Fruit fly (Drosophila melanogaster) whole organism, embryonic: Measurements from ENCODE around the gene CG9855.

ENCODE experiments used
- Bgb ChIP-seq: fragments of 200-800 bp; sonication (Bioruptor generic); IDR thresholded peaks from 2 replicates; pipeline ENCODE4 v1.3.6; 2022; ENCODE audit warnings: missing biosample characterization, missing genetic modification characterization; ENCODE audit not compliant: partially characterized antibody
- CG10147 ChIP-seq: fragments of 200-800 bp; sonication (Bioruptor generic); optimal IDR thresholded peaks from 2 replicates; lab custom pipeline; 2019; ENCODE audit warnings: missing biosample characterization, mild to moderate bottlenecking, missing genetic modification characterization, moderate library complexity
- CG11695 ChIP-seq: fragments of 200-800 bp; sonication (Bioruptor generic); IDR thresholded peaks from 3 replicates; pipeline ENCODE4 v1.3.6; 2022; ENCODE audit warnings: missing biosample characterization, missing genetic modification characterization
- CG12769 ChIP-seq: fragments of 200-800 bp; sonication (Bioruptor generic); optimal IDR thresholded peaks from 2 replicates; lab custom pipeline; 2019; ENCODE audit warnings: missing biosample characterization, mild to moderate bottlenecking, missing genetic modification characterization, moderate library complexity
- CG13287 ChIP-seq: fragments of 200-800 bp; sonication (Bioruptor generic); IDR thresholded peaks from 2 replicates; pipeline ENCODE4 v1.3.6; 2022; ENCODE audit warnings: missing biosample characterization, missing genetic modification characterization; ENCODE audit not compliant: partially characterized antibody
- CG14014 ChIP-seq: fragments of 200-800 bp; sonication (Bioruptor generic); IDR thresholded peaks from 2 replicates; pipeline ENCODE4 v1.3.6; 2022; ENCODE audit warnings: missing biosample characterization, missing genetic modification characterization
- CG14860 ChIP-seq: fragments of 200-800 bp; sonication (Bioruptor generic); IDR thresholded peaks from 3 replicates; pipeline ENCODE4 v1.3.6; 2022; ENCODE audit warnings: missing biosample characterization, missing genetic modification characterization; ENCODE audit not compliant: partially characterized antibody
- CG16813 ChIP-seq: fragments of 200-800 bp; sonication (Bioruptor generic); IDR thresholded peaks from 3 replicates; pipeline ENCODE4 v1.3.6; 2022; ENCODE audit warnings: missing biosample characterization, missing genetic modification characterization; ENCODE audit not compliant: partially characterized antibody
- CG18764 ChIP-seq: fragments of 200-800 bp; sonication (Bioruptor generic); optimal IDR thresholded peaks from 3 replicates; lab custom pipeline; 2016; ENCODE audit warnings: missing biosample characterization, missing genetic modification characterization
- CG2120 ChIP-seq: fragments of 200-800 bp; sonication (Bioruptor generic); optimal IDR thresholded peaks from 3 replicates; lab custom pipeline; 2016; ENCODE audit warnings: missing biosample characterization, missing genetic modification characterization
- CG2875 ChIP-seq: fragments of 200-800 bp; sonication (Bioruptor generic); optimal IDR thresholded peaks from 2 replicates; lab custom pipeline; 2017; ENCODE audit warnings: missing biosample characterization, mild to moderate bottlenecking, missing genetic modification characterization, missing genetic modification reagents
- CG30020 ChIP-seq: fragments of 200-800 bp; optimal IDR thresholded peaks from 2 replicates; lab custom pipeline; 2019; ENCODE audit warnings: missing biosample characterization, mild to moderate bottlenecking, missing genetic modification characterization, moderate library complexity
- CG3847 ChIP-seq: fragments of 200-800 bp; sonication (Bioruptor generic); IDR thresholded peaks from 2 replicates; pipeline ENCODE4 v1.3.6; 2022; ENCODE audit warnings: missing biosample characterization, missing genetic modification characterization
- CG5953 ChIP-seq: fragments of 200-800 bp; sonication (Bioruptor generic); IDR thresholded peaks from 2 replicates; pipeline ENCODE4 v1.3.6; 2022; ENCODE audit warnings: missing biosample characterization, missing genetic modification characterization
- CG6254 ChIP-seq: fragments of 200-800 bp; sonication (Bioruptor generic); optimal IDR thresholded peaks from 3 replicates; lab custom pipeline; 2017; ENCODE audit warnings: mild to moderate bottlenecking, missing biosample characterization, missing genetic modification reagents, missing genetic modification characterization
- CG6791 ChIP-seq: fragments of 200-800 bp; sonication (Bioruptor generic); IDR thresholded peaks from 3 replicates; pipeline ENCODE4 v1.3.6; 2022; ENCODE audit warnings: missing biosample characterization, missing genetic modification characterization; ENCODE audit not compliant: partially characterized antibody
- CG7839 ChIP-seq: fragments of 200-800 bp; sonication (Bioruptor generic); optimal IDR thresholded peaks from 3 replicates; lab custom pipeline; 2018; ENCODE audit warnings: missing biosample characterization, mild to moderate bottlenecking, missing genetic modification characterization, moderate library complexity
- CG7963 ChIP-seq: fragments of 200-800 bp; sonication (Bioruptor generic); IDR thresholded peaks from 3 replicates; pipeline ENCODE4 v1.3.6; 2022; ENCODE audit warnings: missing biosample characterization, missing genetic modification characterization; ENCODE audit not compliant: partially characterized antibody
- D19B ChIP-seq: fragments of 200-800 bp; sonication (Bioruptor generic); optimal IDR thresholded peaks from 2 replicates; lab custom pipeline; 2017; ENCODE audit warnings: missing biosample characterization, mild to moderate bottlenecking, missing genetic modification characterization
- Drgx ChIP-seq: fragments of 200-800 bp; sonication (Bioruptor generic); IDR thresholded peaks from 2 replicates; pipeline ENCODE4 v1.3.6; 2022; ENCODE audit warnings: missing biosample characterization, missing genetic modification characterization
- Ets97D ChIP-seq: fragments of 200-800 bp; sonication (Bioruptor generic); optimal IDR thresholded peaks from 3 replicates; lab custom pipeline; 2016; ENCODE audit warnings: missing biosample characterization, missing genetic modification characterization
- HLH4C ChIP-seq: fragments of 200-800 bp; sonication (Bioruptor generic); IDR thresholded peaks from 3 replicates; pipeline ENCODE4 v1.3.6; 2022; ENCODE audit warnings: missing biosample characterization, missing genetic modification characterization; ENCODE audit not compliant: partially characterized antibody
- HmgD ChIP-seq: fragments of 200-800 bp; sonication (Bioruptor generic); optimal IDR thresholded peaks from 3 replicates; lab custom pipeline; 2016; ENCODE audit warnings: missing biosample characterization, missing genetic modification characterization
- MBD-R2 ChIP-seq: fragments of 200-800 bp; sonication (Bioruptor generic); IDR thresholded peaks from 2 replicates; pipeline ENCODE4 v1.3.6; 2022; ENCODE audit warnings: missing biosample characterization, missing genetic modification characterization
- NC2β ChIP-seq: fragments of 200-800 bp; sonication (Bioruptor generic); optimal IDR thresholded peaks from 2 replicates; lab custom pipeline; 2016; ENCODE audit warnings: missing biosample characterization, missing genetic modification characterization
- Opbp ChIP-seq: fragments of 200-800 bp; sonication (Bioruptor generic); IDR thresholded peaks from 3 replicates; pipeline ENCODE4 v1.3.6; 2022; ENCODE audit warnings: missing biosample characterization, missing genetic modification characterization; ENCODE audit not compliant: partially characterized antibody
- amos ChIP-seq: fragments of 200-800 bp; sonication (Bioruptor generic); IDR thresholded peaks from 2 replicates; pipeline ENCODE4 v1.3.6; 2022; ENCODE audit warnings: missing biosample characterization, missing genetic modification characterization; ENCODE audit not compliant: partially characterized antibody
- ato ChIP-seq: fragments of 200-800 bp; sonication (Bioruptor generic); IDR thresholded peaks from 2 replicates; pipeline ENCODE4 v1.3.6; 2022; ENCODE audit warnings: missing biosample characterization, missing genetic modification characterization; ENCODE audit not compliant: partially characterized antibody
- bbx ChIP-seq: fragments of 200-800 bp; sonication (Bioruptor generic); IDR thresholded peaks from 2 replicates; pipeline ENCODE4 v1.3.6; 2022; ENCODE audit warnings: missing biosample characterization, missing genetic modification characterization; ENCODE audit not compliant: partially characterized antibody
- chinmo ChIP-seq: fragments of 200-800 bp; sonication (Bioruptor generic); IDR thresholded peaks from 4 replicates; pipeline ENCODE4 v1.3.6; 2022; ENCODE audit warnings: missing biosample characterization, missing genetic modification characterization; ENCODE audit not compliant: partially characterized antibody
- chm ChIP-seq: fragments of 200-800 bp; sonication (Bioruptor generic); IDR thresholded peaks from 2 replicates; pipeline ENCODE4 v1.3.6; 2022; ENCODE audit warnings: missing biosample characterization, missing genetic modification characterization
- ci ChIP-seq: fragments of 200-800 bp; sonication (Bioruptor generic); IDR thresholded peaks from 3 replicates; pipeline ENCODE4 v1.3.6; 2022; ENCODE audit warnings: missing biosample characterization, missing genetic modification characterization
- crol ChIP-seq: fragments of 200-800 bp; sonication (Bioruptor generic); IDR thresholded peaks from 2 replicates; pipeline ENCODE4 v1.3.6; 2022; ENCODE audit warnings: missing biosample characterization, missing genetic modification characterization
- crp ChIP-seq, 2 experiments: fragments of 200-800 bp; sonication (Bioruptor generic); optimal IDR thresholded peaks; 2 replicates in 1 of 2; 3 replicates in 1 of 2; lab custom pipeline; 2017; ENCODE audit warnings: missing biosample characterization in 2 of 2, missing genetic modification characterization in 2 of 2, mild to moderate bottlenecking in 1 of 2, moderate library complexity in 1 of 2
- dm ChIP-seq: fragments of 200-800 bp; sonication (Bioruptor generic); optimal IDR thresholded peaks from 3 replicates; lab custom pipeline; 2016; ENCODE audit warnings: missing biosample characterization, missing genetic modification characterization
- fd64A ChIP-seq: fragments of 200-800 bp; sonication (Bioruptor generic); optimal IDR thresholded peaks from 3 replicates; lab custom pipeline; 2018; ENCODE audit warnings: missing biosample characterization, mild to moderate bottlenecking, missing genetic modification characterization
- gcm2 ChIP-seq: fragments of 200-800 bp; sonication (Bioruptor generic); optimal IDR thresholded peaks from 2 replicates; lab custom pipeline; 2016; ENCODE audit warnings: missing biosample characterization, missing genetic modification characterization
- hb ChIP-seq: fragments of 200-800 bp; sonication (Bioruptor generic); IDR thresholded peaks from 3 replicates; pipeline ENCODE4 v1.3.6; 2022; ENCODE audit warnings: missing biosample characterization, missing genetic modification characterization; ENCODE audit not compliant: partially characterized antibody
- mld ChIP-seq: fragments of 200-800 bp; sonication (Bioruptor generic); IDR thresholded peaks from 3 replicates; pipeline ENCODE4 v1.3.6; 2022; ENCODE audit warnings: missing biosample characterization, missing genetic modification characterization; ENCODE audit not compliant: partially characterized antibody
- nerfin-2 ChIP-seq: fragments of 200-800 bp; sonication (Bioruptor generic); IDR thresholded peaks from 2 replicates; pipeline ENCODE4 v1.3.6; 2022; ENCODE audit warnings: missing biosample characterization, missing genetic modification characterization; ENCODE audit not compliant: partially characterized antibody
- nom ChIP-seq: fragments of 200-800 bp; sonication (Bioruptor generic); optimal IDR thresholded peaks from 2 replicates; lab custom pipeline; 2017; ENCODE audit warnings: missing biosample characterization, missing genetic modification characterization, mild to moderate bottlenecking, moderate library complexity, missing genetic modification reagents
- otp ChIP-seq: fragments of 200-800 bp; sonication (Bioruptor generic); IDR thresholded peaks from 3 replicates; pipeline ENCODE4, ENCODE4 v1.3.6; 2022; ENCODE audit warnings: missing biosample characterization, missing genetic modification characterization
- pnt ChIP-seq: fragments of 200-800 bp; sonication (Bioruptor generic); optimal IDR thresholded peaks from 3 replicates; lab custom pipeline; 2016; ENCODE audit warnings: missing biosample characterization, missing genetic modification characterization
- row ChIP-seq: fragments of 200-800 bp; sonication (Bioruptor generic); IDR thresholded peaks from 3 replicates; pipeline ENCODE4 v1.3.6; 2022; ENCODE audit warnings: missing biosample characterization, missing genetic modification characterization
- run ChIP-seq: fragments of 200-800 bp; sonication (Bioruptor generic); optimal IDR thresholded peaks from 3 replicates; lab custom pipeline; 2018; ENCODE audit warnings: missing biosample characterization, mild to moderate bottlenecking, missing genetic modification characterization
- sens ChIP-seq: fragments of 200-800 bp; sonication (Bioruptor generic); peaks from one replicate; lab custom pipeline; 2016; ENCODE audit warnings: missing biosample characterization, missing genetic modification characterization
- so ChIP-seq: fragments of 200-800 bp; sonication (Bioruptor generic); IDR thresholded peaks from 3 replicates; pipeline ENCODE4 v1.3.6; 2022; ENCODE audit warnings: missing biosample characterization, missing genetic modification characterization
- sr ChIP-seq: fragments of 200-800 bp; sonication (Bioruptor generic); IDR thresholded peaks from 3 replicates; pipeline ENCODE4 v1.3.6; 2022; ENCODE audit warnings: missing biosample characterization, missing genetic modification characterization
- tna ChIP-seq: fragments of 200-800 bp; sonication (Bioruptor generic); IDR thresholded peaks from 2 replicates; pipeline ENCODE4 v1.3.6; 2022; ENCODE audit warnings: missing biosample characterization, missing genetic modification characterization; ENCODE audit not compliant: partially characterized antibody

CG9855 gene

DNA sequence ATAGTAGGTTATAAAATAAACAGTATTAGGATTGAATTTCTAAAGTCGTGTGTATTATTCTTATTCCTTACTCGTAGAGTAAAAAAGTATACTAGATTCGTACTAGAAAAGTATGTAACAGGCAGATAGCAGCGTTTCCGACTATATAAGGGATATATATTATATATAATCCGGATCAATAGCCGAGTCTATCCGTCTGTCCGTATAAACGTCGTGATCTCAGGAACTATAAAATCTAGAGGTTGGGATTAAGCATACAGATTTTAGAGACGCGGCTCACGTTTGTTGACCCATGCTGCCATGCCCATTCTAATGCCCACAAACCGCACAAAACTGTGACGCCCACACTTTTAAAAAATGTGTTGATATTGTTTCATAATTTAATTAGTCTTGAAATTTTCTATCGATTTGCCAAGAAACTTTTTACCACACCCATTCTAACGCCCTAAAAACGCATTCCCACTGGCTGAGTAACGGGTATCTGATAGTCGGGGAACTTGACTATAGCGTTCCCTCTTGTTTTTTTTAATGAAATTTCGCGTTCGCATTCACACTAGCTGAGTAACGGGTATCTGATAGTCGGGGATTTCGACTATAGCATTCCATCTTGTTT, 4.4 kb upstream of the CG9855 start, which contains the start of gene CG9853:
TSS of gene CG9853 (minus strand) at position 51 of the 613 bp plus-strand sequence.
- peak; percentile 51; the same call in 1 of the 2 replicates for TF ChIP-seq bbx (GFP tag; lab: Robert Waterston, UW)
- peak; percentile 70; the same call in 1 of the 3 replicates for TF ChIP-seq mld (GFP tag; lab: Robert Waterston, UW)
- TF ChIP-seq Opbp (GFP tag; lab: Robert Waterston, UW): peak; percentile 37; the same call in 2 of the 3 replicates
- TF ChIP-seq ato: peak; percentile 55; the same call in 1 of the 2 replicates
- peak; percentile 82 for TF ChIP-seq CG6791 (GFP tag; lab: Robert Waterston, UW)
- TF ChIP-seq dm (GFP tag; lab: Kevin White, UChicago): no peak
- no peak for TF ChIP-seq CG30020 (tag; lab: Kevin White, UChicago)
- TF ChIP-seq Bgb: peak; percentile 36; the same call in 1 of the 2 replicates
- peak; percentile 11 for TF ChIP-seq HLH4C (GFP tag; lab: Robert Waterston, UW)
- peak; percentile 60 for TF ChIP-seq tna (GFP tag; lab: Robert Waterston, UW)
- peak; percentile 70 for TF ChIP-seq CG7963
- TF ChIP-seq run (tag; lab: Kevin White, UChicago): no peak
- TF ChIP-seq CG7839 (tag; lab: Kevin White, UChicago): no peak
- TF ChIP-seq Drgx (GFP tag; lab: Robert Waterston, UW): no peak
- no peak for TF ChIP-seq otp (GFP tag; lab: Robert Waterston, UW)
- TF ChIP-seq amos (GFP tag; lab: Robert Waterston, UW): peak; percentile 13; the same call in 1 of the 2 replicates
- TF ChIP-seq chm (GFP tag; lab: Robert Waterston, UW): no peak
- TF ChIP-seq hb (GFP tag; lab: Robert Waterston, UW): 0 out of 3 replicates have a peak, but pooled peaks have one; percentile 6
- TF ChIP-seq nom: no peak
- peak; percentile 26 for TF ChIP-seq sens
- peak; percentile 42 for TF ChIP-seq CG14860 (GFP tag; lab: Robert Waterston, UW)
- TF ChIP-seq CG16813 (GFP tag; lab: Robert Waterston, UW): peak; percentile 5
- TF ChIP-seq D19B (GFP tag; lab: Kevin White, UChicago): peak; percentile 43
- no peak for TF ChIP-seq Ets97D
- TF ChIP-seq CG3847 (GFP tag; lab: Robert Waterston, UW): no peak
- no peak for TF ChIP-seq CG14014 (GFP tag; lab: Robert Waterston, UW)
- TF ChIP-seq CG10147 (GFP tag; lab: Kevin White, UChicago): no peak
- no peak for TF ChIP-seq sr (GFP tag; lab: Robert Waterston, UW)
- TF ChIP-seq row (GFP tag; lab: Robert Waterston, UW): no peak
- TF ChIP-seq pnt (GFP tag; lab: Kevin White, UChicago): no peak
- TF ChIP-seq CG6254 (GFP tag; lab: Kevin White, UChicago): no peak
- TF ChIP-seq nerfin-2: peak; percentile 57; the same call in 1 of the 2 replicates

DNA sequence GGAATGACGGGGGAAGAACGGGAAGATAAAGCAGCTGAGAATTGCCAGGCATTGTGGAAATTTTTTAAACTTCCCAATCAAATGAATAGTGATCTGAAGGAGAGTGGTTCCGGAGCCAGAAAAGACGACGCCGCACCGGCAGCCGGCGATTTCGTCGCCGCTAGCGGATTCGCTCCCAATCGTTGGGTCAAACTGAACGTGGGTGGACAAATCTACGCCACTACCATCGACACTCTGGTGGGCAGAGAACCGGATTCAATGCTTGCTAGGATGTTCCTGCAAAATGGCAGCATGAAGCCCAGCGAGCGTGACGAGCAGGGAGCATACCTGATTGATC, 2.8 kb upstream of the CG9855 start, which contains the start of gene CG14647:
TSS of gene CG14647 (plus strand) at position 14 of the 337 bp plus-strand sequence.
- no peak for TF ChIP-seq CG18764 (GFP tag; lab: Kevin White, UChicago)
- peak in 1 of 2 experiments; percentile 24 for TF ChIP-seq crp (GFP tag; optimal IDR thresholded peaks at IDR 0.05; lab: Kevin White, UChicago)
- TF ChIP-seq so (GFP tag; lab: Robert Waterston, UW): no peak
- no peak for TF ChIP-seq CG2120
- TF ChIP-seq fd64A: no peak
- TF ChIP-seq crol: 0 out of 2 replicates have a peak, but pooled peaks have one; percentile 19
- peak; percentile 4 for TF ChIP-seq CG12769 (tag; lab: Kevin White, UChicago)
- TF ChIP-seq CG11695 (GFP tag; lab: Robert Waterston, UW): no peak
- no peak for TF ChIP-seq HmgD (GFP tag; lab: Kevin White, UChicago)
- no peak for TF ChIP-seq NC2β (GFP tag; lab: Kevin White, UChicago)
- no peak for TF ChIP-seq CG13287 (GFP tag; lab: Robert Waterston, UW)
- no peak for TF ChIP-seq ci (GFP tag; lab: Robert Waterston, UW)
- no peak for TF ChIP-seq CG5953 (GFP tag; lab: Robert Waterston, UW)
- TF ChIP-seq gcm2 (GFP tag; lab: Kevin White, UChicago): no peak
- 0 out of 4 replicates have a peak, but pooled peaks have one; percentile 11 for TF ChIP-seq chinmo (GFP tag; lab: Robert Waterston, UW)
- TF ChIP-seq CG2875: no peak
- TF ChIP-seq MBD-R2: peak; percentile 67
